Fruit fly (Drosophila melanogaster) whole organism, embryonic: ENCODE data around the gene c-cup.
A peak's percentile ranks its signal among the peaks of the same experiment; 100 is the strongest.

ENCODE experiments used
- Asciz ChIP-seq: fragments of 200-800 bp; sonication (Bioruptor generic); optimal IDR thresholded peaks from 2 replicates; lab custom pipeline; 2017; ENCODE audit warnings: missing biosample characterization, mild to moderate bottlenecking, missing genetic modification characterization, missing genetic modification reagents
- C15 ChIP-seq: fragments of 200-800 bp; sonication (Bioruptor generic); IDR thresholded peaks from 3 replicates; pipeline ENCODE4 v1.3.6; 2022; ENCODE audit warnings: missing biosample characterization, missing genetic modification characterization
- CG10267 ChIP-seq: fragments of 200-800 bp; sonication (Bioruptor generic); optimal IDR thresholded peaks from 2 replicates; lab custom pipeline; 2018; ENCODE audit warnings: missing biosample characterization, mild to moderate bottlenecking, missing genetic modification characterization, moderate library complexity
- CG11504 ChIP-seq: fragments of 200-800 bp; sonication (Bioruptor generic); optimal IDR thresholded peaks from 3 replicates; lab custom pipeline; 2019; ENCODE audit warnings: missing biosample characterization, mild to moderate bottlenecking, missing genetic modification characterization, moderate library complexity
- CG12299 ChIP-seq: fragments of 200-800 bp; sonication (Bioruptor generic); optimal IDR thresholded peaks from 2 replicates; lab custom pipeline; 2018; ENCODE audit warnings: missing biosample characterization, mild to moderate bottlenecking, missing genetic modification characterization
- CG14441 ChIP-seq: fragments of 200-800 bp; sonication (Bioruptor generic); IDR thresholded peaks from 2 replicates; pipeline ENCODE4 v1.3.6; 2022; ENCODE audit warnings: missing biosample characterization, missing genetic modification characterization
- CG15696 ChIP-seq: fragments of 200-800 bp; sonication (Bioruptor generic); optimal IDR thresholded peaks from 2 replicates; lab custom pipeline; 2019; ENCODE audit warnings: missing biosample characterization, mild to moderate bottlenecking, missing genetic modification characterization, moderate library complexity
- CG1602 ChIP-seq: fragments of 200-800 bp; sonication (Bioruptor generic); optimal IDR thresholded peaks from 3 replicates; lab custom pipeline; 2016; ENCODE audit warnings: missing biosample characterization, missing genetic modification characterization
- CG1647 ChIP-seq: fragments of 200-800 bp; sonication (Bioruptor generic); optimal IDR thresholded peaks from 3 replicates; lab custom pipeline; 2016; ENCODE audit warnings: missing biosample characterization, missing genetic modification characterization
- CG17328 ChIP-seq: fragments of 200-800 bp; sonication (Bioruptor generic); IDR thresholded peaks from 2 replicates; pipeline ENCODE4 v1.3.6; 2022; ENCODE audit warnings: missing biosample characterization, missing genetic modification characterization
- CG2889 ChIP-seq: fragments of 200-800 bp; sonication (Bioruptor generic); IDR thresholded peaks from 3 replicates; pipeline ENCODE4 v1.3.6; 2022; ENCODE audit warnings: missing biosample characterization, missing genetic modification characterization
- CG31224 ChIP-seq: fragments of 200-800 bp; sonication (Bioruptor generic); IDR thresholded peaks from 2 replicates; pipeline ENCODE4 v1.3.6; 2022; ENCODE audit warnings: missing biosample characterization, missing genetic modification characterization
- CG31441 ChIP-seq: fragments of 200-800 bp; sonication (Bioruptor generic); IDR thresholded peaks from 2 replicates; pipeline ENCODE4 v1.3.6; 2022; ENCODE audit warnings: missing biosample characterization, missing genetic modification characterization
- CG3163 ChIP-seq: fragments of 200-800 bp; sonication (Bioruptor generic); optimal IDR thresholded peaks from 3 replicates; lab custom pipeline; 2016; ENCODE audit warnings: missing biosample characterization, missing genetic modification characterization
- CG32532 ChIP-seq: fragments of 200-800 bp; sonication (Bioruptor generic); IDR thresholded peaks from 2 replicates; pipeline ENCODE4 v1.3.6; 2022; ENCODE audit warnings: missing biosample characterization, missing genetic modification characterization
- CG33557 ChIP-seq: fragments of 200-800 bp; sonication (Bioruptor generic); optimal IDR thresholded peaks from 2 replicates; lab custom pipeline; 2019; ENCODE audit warnings: missing biosample characterization, mild to moderate bottlenecking, missing genetic modification characterization, moderate library complexity
- CG34224 ChIP-seq: fragments of 200-800 bp; sonication (Bioruptor generic); IDR thresholded peaks from 3 replicates; pipeline ENCODE4 v1.3.6; 2022; ENCODE audit warnings: missing biosample characterization, missing genetic modification characterization; ENCODE audit not compliant: partially characterized antibody
- CG4617 ChIP-seq: fragments of 200-800 bp; sonication (Bioruptor generic); optimal IDR thresholded peaks from 3 replicates; lab custom pipeline; 2016; ENCODE audit warnings: missing biosample characterization, missing genetic modification characterization, borderline replicate concordance
- CG4730 ChIP-seq: fragments of 200-800 bp; sonication (Bioruptor generic); IDR thresholded peaks from 2 replicates; pipeline ENCODE4 v1.3.6; 2022; ENCODE audit warnings: missing biosample characterization, missing genetic modification characterization
- CG7372 ChIP-seq: fragments of 200-800 bp; sonication (Bioruptor generic); IDR thresholded peaks from 2 replicates; pipeline ENCODE4 v1.3.6; 2022; ENCODE audit warnings: missing biosample characterization, missing genetic modification characterization
- CG9609 ChIP-seq: fragments of 200-800 bp; sonication (Bioruptor generic); optimal IDR thresholded peaks from 3 replicates; lab custom pipeline; 2016; ENCODE audit warnings: missing biosample characterization, missing genetic modification characterization
- E2f2 ChIP-seq: fragments of 200-800 bp; sonication (Bioruptor generic); IDR thresholded peaks from 2 replicates; pipeline ENCODE4 v1.3.6; 2022; ENCODE audit warnings: missing biosample characterization, missing genetic modification characterization
- Ets65A ChIP-seq: fragments of 200-800 bp; sonication (Bioruptor generic); peaks from one replicate; lab custom pipeline; 2016; ENCODE audit warnings: missing biosample characterization, missing genetic modification characterization
- HLH3B ChIP-seq: fragments of 200-800 bp; sonication (Bioruptor generic); IDR thresholded peaks from 2 replicates; pipeline ENCODE4 v1.3.6; 2022; ENCODE audit warnings: missing biosample characterization, missing genetic modification characterization
- NK7.1 ChIP-seq: fragments of 200-800 bp; sonication (Bioruptor generic); optimal IDR thresholded peaks from 3 replicates; lab custom pipeline; 2016; ENCODE audit warnings: missing biosample characterization, missing genetic modification characterization
- Six4 ChIP-seq: fragments of 200-800 bp; sonication (Bioruptor generic); optimal IDR thresholded peaks from 2 replicates; lab custom pipeline; 2016; ENCODE audit warnings: missing biosample characterization, missing genetic modification characterization
- abd-A ChIP-seq: fragments of 200-800 bp; sonication (Bioruptor generic); optimal IDR thresholded peaks from 3 replicates; lab custom pipeline; 2019; ENCODE audit warnings: missing biosample characterization, mild to moderate bottlenecking, missing genetic modification characterization, moderate library complexity
- al ChIP-seq: fragments of 200-800 bp; sonication (Bioruptor generic); IDR thresholded peaks from 2 replicates; pipeline ENCODE4 v1.3.6; 2022; ENCODE audit warnings: missing biosample characterization, missing genetic modification characterization
- btn ChIP-seq: fragments of 200-800 bp; sonication (Bioruptor generic); optimal IDR thresholded peaks from 2 replicates; lab custom pipeline; 2016; ENCODE audit warnings: missing biosample characterization, missing genetic modification characterization
- cad ChIP-seq: fragments of >200 bp; optimal IDR thresholded peaks from 2 replicates; lab custom pipeline; 2017; ENCODE audit warnings: missing biosample characterization, missing genetic modification characterization
- cas ChIP-seq: fragments of 200-800 bp; sonication (Bioruptor generic); IDR thresholded peaks from 2 replicates; pipeline ENCODE4 v1.3.6; 2022; ENCODE audit warnings: missing biosample characterization, missing genetic modification characterization
- chinmo ChIP-seq: fragments of 200-800 bp; sonication (Bioruptor generic); IDR thresholded peaks from 4 replicates; pipeline ENCODE4 v1.3.6; 2022; ENCODE audit warnings: missing biosample characterization, missing genetic modification characterization; ENCODE audit not compliant: partially characterized antibody
- ham ChIP-seq: fragments of 200-800 bp; sonication (Bioruptor generic); IDR thresholded peaks from 2 replicates; pipeline ENCODE4 v1.3.6; 2022; ENCODE audit warnings: missing biosample characterization, missing genetic modification characterization
- lab ChIP-seq: fragments of 200-800 bp; sonication (Bioruptor generic); optimal IDR thresholded peaks from 3 replicates; lab custom pipeline; 2017; ENCODE audit warnings: missing biosample characterization, missing genetic modification characterization, mild to moderate bottlenecking, moderate library complexity, missing genetic modification reagents
- lilli ChIP-seq: fragments of 200-800 bp; sonication (Bioruptor generic); optimal IDR thresholded peaks from 3 replicates; lab custom pipeline; 2016; ENCODE audit warnings: missing biosample characterization, missing genetic modification characterization
- luna ChIP-seq: fragments of 200-800 bp; sonication (Bioruptor generic); optimal IDR thresholded peaks from 2 replicates; lab custom pipeline; 2016; ENCODE audit warnings: missing biosample characterization, missing genetic modification characterization
- pho ChIP-seq: fragments of 200-800 bp; sonication (Bioruptor generic); optimal IDR thresholded peaks from 2 replicates; lab custom pipeline; 2016; ENCODE audit warnings: missing biosample characterization, missing genetic modification characterization
- sqz ChIP-seq: fragments of 200-800 bp; sonication (Bioruptor generic); optimal IDR thresholded peaks from 3 replicates; lab custom pipeline; 2018; ENCODE audit warnings: missing biosample characterization, mild to moderate bottlenecking, missing genetic modification characterization
- trh ChIP-seq: fragments of 200-800 bp; sonication (Bioruptor generic); optimal IDR thresholded peaks from 2 replicates; lab custom pipeline; 2016; ENCODE audit warnings: missing biosample characterization, missing genetic modification characterization

c-cup gene

dm6 chr2L:1832465-1832864 is at the start of gene c-cup:
Gene c-cup (minus strand): TSS chr2L:1832565.
- TF ChIP-seq cas (GFP tag; lab: Robert Waterston, UW) (no peak), CG32532 (GFP tag; lab: Robert Waterston, UW) (0 out of 2 replicates have a peak, but pooled peaks have one; percentile 11)

- TF ChIP-seq lab (GFP tag; lab: Kevin White, UChicago) (peak; percentile 41), cad (GFP tag; lab: Kevin White, UChicago) (no peak), CG3163 (GFP tag; lab: Kevin White, UChicago) (no peak), CG12299 (tag; lab: Kevin White, UChicago) (no peak), trh (GFP tag; lab: Kevin White, UChicago) (no peak)
Observed at dm6 chr2L:1881380-1881779, 49.0 kb upstream of the c-cup start, which contains the start of gene CG31663. Gene CG31663 (minus strand): TSS chr2L:1881480.

dm6 chr2L:1873609-1874096 is 41.3 kb upstream of the c-cup start:
- no peak for TF ChIP-seq CG10267 (tag; lab: Kevin White, UChicago)
- TF ChIP-seq al (GFP tag; lab: Robert Waterston, UW), result no peak
- no peak for TF ChIP-seq CG1647 (GFP tag; lab: Kevin White, UChicago)
- no peak for TF ChIP-seq CG17328 (GFP tag; lab: Robert Waterston, UW)
- TF ChIP-seq CG1602, result no peak
- TF ChIP-seq ham (GFP tag; lab: Robert Waterston, UW), result 0 out of 2 replicates have a peak, but pooled peaks have one; percentile 34
- no peak for TF ChIP-seq NK7.1 (GFP tag; lab: Kevin White, UChicago)
- TF ChIP-seq sqz, result no peak
- TF ChIP-seq CG31441 (GFP tag; lab: Robert Waterston, UW), result no peak
- TF ChIP-seq abd-A (tag; lab: Kevin White, UChicago), result peak; percentile 66
- no peak for TF ChIP-seq CG9609 (GFP tag; lab: Kevin White, UChicago)
- no peak for TF ChIP-seq C15 (GFP tag; lab: Robert Waterston, UW)
- TF ChIP-seq Asciz (GFP tag; lab: Kevin White, UChicago), result no peak
- no peak for TF ChIP-seq CG33557 (GFP tag; lab: Kevin White, UChicago)
- TF ChIP-seq E2f2 (GFP tag; lab: Robert Waterston, UW), result no peak
- TF ChIP-seq CG4730 (GFP tag; lab: Robert Waterston, UW), result no peak
- TF ChIP-seq pho (GFP tag; lab: Kevin White, UChicago), result no peak
- TF ChIP-seq Six4 (GFP tag; lab: Kevin White, UChicago), result no peak
- TF ChIP-seq CG4617 (GFP tag; lab: Kevin White, UChicago), result no peak
- TF ChIP-seq CG34224, result no peak
- peak; percentile 86 for TF ChIP-seq CG7372 (GFP tag; lab: Robert Waterston, UW)
- peak; percentile 1 for TF ChIP-seq CG11504 (tag; lab: Kevin White, UChicago)
- TF ChIP-seq CG14441 (GFP tag; lab: Robert Waterston, UW), result no peak
- no peak for TF ChIP-seq HLH3B (GFP tag; lab: Robert Waterston, UW)
- peak; percentile 81 for TF ChIP-seq Ets65A (GFP tag; lab: Kevin White, UChicago)
- no peak for TF ChIP-seq luna (GFP tag; lab: Kevin White, UChicago)
- no peak for TF ChIP-seq CG2889 (GFP tag; lab: Robert Waterston, UW)
- no peak for TF ChIP-seq btn (GFP tag; lab: Kevin White, UChicago)
- 0 out of 4 replicates have a peak, but pooled peaks have one; percentile 14 for TF ChIP-seq chinmo (GFP tag; lab: Robert Waterston, UW)
- TF ChIP-seq CG31224 (GFP tag; lab: Robert Waterston, UW), result peak; percentile 94
- no peak for TF ChIP-seq lilli
- TF ChIP-seq CG15696 (tag; lab: Kevin White, UChicago), result no peak
